Fruit fly (Drosophila melanogaster): Measurements from ENCODE around the gene CG14074.

The CG14074 gene

dm6 chr3L:18896297-18896863 is 30.4 kb downstream of the CG14074 start (continued):
- TF ChIP-seq Hr78 (GFP tag; optimal IDR thresholded peaks at IDR 0.05) (no peak), CG2678 (tag; optimal IDR thresholded peaks at IDR 0.05) (no peak), ERR (GFP tag; optimal IDR thresholded peaks at IDR 0.05) (no peak), oc (tag; optimal IDR thresholded peaks at IDR 0.05) (no peak), MBD-R2 (GFP tag; IDR thresholded peaks at IDR 0.05) (no peak), CG5180 (GFP tag; optimal IDR thresholded peaks at IDR 0.05) (no peak), CG8359 (GFP tag; optimal IDR thresholded peaks at IDR 0.05; ENCODE audit: borderline replicate concordance) (no peak), E2f2 (GFP tag; IDR thresholded peaks at IDR 0.05) (0 out of 2 replicates have a peak, but pooled peaks have one; percentile 8), Dll (GFP tag; IDR thresholded peaks at IDR 0.05; ENCODE audit: partially characterized antibody) (no peak), Jarid2 (GFP tag; optimal IDR thresholded peaks at IDR 0.05) (no peak), bbx (GFP tag; IDR thresholded peaks at IDR 0.05; ENCODE audit: partially characterized antibody) (peak; percentile 49), GATAe (GFP tag; conservative IDR thresholded peaks at IDR 0.05) (no peak), CG3847 (GFP tag; IDR thresholded peaks at IDR 0.05) (no peak), odd (GFP tag; optimal IDR thresholded peaks at IDR 0.05) (no peak), Scr (GFP tag; IDR thresholded peaks at IDR 0.05; ENCODE audit: partially characterized antibody) (peak; percentile 32; the same call in 1 of the 2 replicates), Hr39 (optimal IDR thresholded peaks at IDR 0.05) (no peak), jing (GFP tag; optimal IDR thresholded peaks at IDR 0.05) (no peak), ftz-f1 (GFP tag; optimal IDR thresholded peaks at IDR 0.05) (no peak), CG12219 (GFP tag; optimal IDR thresholded peaks at IDR 0.05) (no peak), mam (GFP tag; optimal IDR thresholded peaks at IDR 0.05) (no peak), bcd (GFP tag; optimal IDR thresholded peaks at IDR 0.05) (no peak), ase (GFP tag; IDR thresholded peaks at IDR 0.05) (no peak), CG2875 (GFP tag; optimal IDR thresholded peaks at IDR 0.05) (no peak), B-H2 (GFP tag; optimal IDR thresholded peaks at IDR 0.05) (no peak), Side (GFP tag; optimal IDR thresholded peaks at IDR 0.05) (no peak), Bteb2 (GFP tag; optimal IDR thresholded peaks at IDR 0.05) (no peak), CG17328 (GFP tag; IDR thresholded peaks at IDR 0.05) (no peak), CG13424 (tag; optimal IDR thresholded peaks at IDR 0.05) (no peak), Dp (GFP tag; optimal IDR thresholded peaks at IDR 0.05) (no peak), NfI (GFP tag; optimal IDR thresholded peaks at IDR 0.05) (no peak), CG12104 (GFP tag; optimal IDR thresholded peaks at IDR 0.05) (no peak), zen (tag; optimal IDR thresholded peaks at IDR 0.05) (no peak), ash1 (GFP tag; optimal IDR thresholded peaks at IDR 0.05) (no peak), Six4 (GFP tag; optimal IDR thresholded peaks at IDR 0.05) (no peak), p53 (GFP tag; optimal IDR thresholded peaks at IDR 0.05) (no peak), CG13894 (tag; optimal IDR thresholded peaks at IDR 0.05) (peak; percentile 37), CG7745 (tag; optimal IDR thresholded peaks at IDR 0.05) (no peak), Usf (GFP tag; optimal IDR thresholded peaks at IDR 0.05) (no peak), CG16863 (GFP tag; optimal IDR thresholded peaks at IDR 0.05) (no peak), bsh (GFP tag; optimal IDR thresholded peaks at IDR 0.05) (no peak), CG43689 (GFP tag; IDR thresholded peaks at IDR 0.05) (no peak), tio (GFP tag; optimal IDR thresholded peaks at IDR 0.05) (no peak), CG3065 (GFP tag; optimal IDR thresholded peaks at IDR 0.05) (no peak), danr (GFP tag; IDR thresholded peaks at IDR 0.05) (no peak), Poxn (GFP tag; IDR thresholded peaks at IDR 0.05) (no peak), CG10543 (GFP tag; optimal IDR thresholded peaks at IDR 0.05) (peak; percentile 40), CG10267 (tag; optimal IDR thresholded peaks at IDR 0.05) (no peak), CG12769 (tag; optimal IDR thresholded peaks at IDR 0.05) (peak; percentile 40), CG17359 (tag; optimal IDR thresholded peaks at IDR 0.05) (no peak), inv (GFP tag; IDR thresholded peaks at IDR 0.05; ENCODE audit: partially characterized antibody) (no peak)
